Fruit fly (Drosophila melanogaster) whole organism, embryonic: ENCODE measurements around the gene ssh.

ENCODE experiments used
- Atf3 ChIP-seq: fragments of 200-800 bp; sonication (Bioruptor generic); optimal IDR thresholded peaks from 3 replicates; lab custom pipeline; 2016; ENCODE audit warnings: missing biosample characterization, missing genetic modification characterization
- Blimp-1 ChIP-seq: fragments of 200-800 bp; sonication (Bioruptor generic); optimal IDR thresholded peaks from 3 replicates; lab custom pipeline; 2018; ENCODE audit warnings: missing biosample characterization, missing genetic modification characterization, mild to moderate bottlenecking, moderate library complexity, missing genetic modification reagents
- BtbVII ChIP-seq: fragments of 200-800 bp; sonication (Bioruptor generic); optimal IDR thresholded peaks from 3 replicates; lab custom pipeline; 2017; ENCODE audit warnings: missing biosample characterization, mild to moderate bottlenecking, missing genetic modification characterization
- C15 ChIP-seq: fragments of 200-800 bp; sonication (Bioruptor generic); IDR thresholded peaks from 3 replicates; pipeline ENCODE4 v1.3.6; 2022; ENCODE audit warnings: missing biosample characterization, missing genetic modification characterization
- CG11093 ChIP-seq: fragments of 200-800 bp; sonication (Bioruptor generic); IDR thresholded peaks from 3 replicates; pipeline ENCODE4 v1.3.6; 2022; ENCODE audit warnings: missing biosample characterization, missing genetic modification characterization
- CG11398 ChIP-seq: fragments of 200-800 bp; sonication (Bioruptor generic); optimal IDR thresholded peaks from 2 replicates; lab custom pipeline; 2016; ENCODE audit warnings: missing biosample characterization, missing genetic modification characterization
- CG12155 ChIP-seq: fragments of 200-800 bp; sonication (Bioruptor generic); optimal IDR thresholded peaks from 3 replicates; lab custom pipeline; 2016; ENCODE audit warnings: missing biosample characterization, missing genetic modification characterization
- CG12659 ChIP-seq: fragments of 200-800 bp; sonication (Bioruptor generic); optimal IDR thresholded peaks from 3 replicates; lab custom pipeline; 2017; ENCODE audit warnings: mild to moderate bottlenecking, missing biosample characterization, missing genetic modification reagents, missing genetic modification characterization
- CG14860 ChIP-seq: fragments of 200-800 bp; sonication (Bioruptor generic); IDR thresholded peaks from 3 replicates; pipeline ENCODE4 v1.3.6; 2022; ENCODE audit warnings: missing biosample characterization, missing genetic modification characterization; ENCODE audit not compliant: partially characterized antibody
- CG15073 ChIP-seq: fragments of 200-800 bp; sonication (Bioruptor generic); optimal IDR thresholded peaks from 2 replicates; lab custom pipeline; 2016; ENCODE audit warnings: missing biosample characterization, missing genetic modification characterization
- CG2678 ChIP-seq: fragments of 200-800 bp; sonication (Bioruptor generic); optimal IDR thresholded peaks from 3 replicates; lab custom pipeline; 2019; ENCODE audit warnings: missing biosample characterization, mild to moderate bottlenecking, missing genetic modification characterization, moderate library complexity
- CG34376 ChIP-seq: fragments of 200-800 bp; sonication (Bioruptor generic); optimal IDR thresholded peaks from 2 replicates; lab custom pipeline; 2018; ENCODE audit warnings: missing biosample characterization, mild to moderate bottlenecking, missing genetic modification characterization
- CG3838 ChIP-seq: fragments of 200-800 bp; sonication (Bioruptor generic); optimal IDR thresholded peaks from 3 replicates; lab custom pipeline; 2016; ENCODE audit warnings: missing biosample characterization, missing genetic modification characterization
- CG7556 ChIP-seq: fragments of 200-800 bp; sonication (Bioruptor generic); optimal IDR thresholded peaks from 2 replicates; lab custom pipeline; 2017; ENCODE audit warnings: missing biosample characterization, mild to moderate bottlenecking, missing genetic modification characterization
- CG9609 ChIP-seq: fragments of 200-800 bp; sonication (Bioruptor generic); optimal IDR thresholded peaks from 3 replicates; lab custom pipeline; 2016; ENCODE audit warnings: missing biosample characterization, missing genetic modification characterization
- Chrac-16 ChIP-seq: fragments of 200-800 bp; sonication (Bioruptor generic); optimal IDR thresholded peaks from 3 replicates; lab custom pipeline; 2016; ENCODE audit warnings: missing biosample characterization, missing genetic modification characterization
- ERR ChIP-seq: fragments of 200-800 bp; sonication (Bioruptor generic); optimal IDR thresholded peaks from 2 replicates; lab custom pipeline; 2016; ENCODE audit warnings: missing biosample characterization, missing genetic modification characterization
- Ets65A ChIP-seq: fragments of 200-800 bp; sonication (Bioruptor generic); peaks from one replicate; lab custom pipeline; 2016; ENCODE audit warnings: missing biosample characterization, missing genetic modification characterization
- Hr3 ChIP-seq: fragments of 200-800 bp; sonication (Bioruptor generic); optimal IDR thresholded peaks from 3 replicates; lab custom pipeline; 2016; ENCODE audit warnings: missing biosample characterization, missing genetic modification characterization
- Max ChIP-seq: fragments of 200-800 bp; sonication (Bioruptor generic); optimal IDR thresholded peaks from 2 replicates; lab custom pipeline; 2016; ENCODE audit warnings: missing biosample characterization, mild to moderate bottlenecking, missing genetic modification characterization
- Med ChIP-seq: fragments of 200-800 bp; sonication (Bioruptor generic); peaks from one replicate; lab custom pipeline; 2016; ENCODE audit warnings: missing biosample characterization, missing genetic modification characterization, mild to moderate bottlenecking, inconsistent platforms, moderate library complexity
- Oaz ChIP-seq: fragments of 200-800 bp; sonication (Bioruptor generic); IDR thresholded peaks from 2 replicates; pipeline ENCODE4 v1.3.6; 2022; ENCODE audit warnings: missing biosample characterization, missing genetic modification characterization
- Oli ChIP-seq: fragments of 200-800 bp; sonication (Bioruptor generic); optimal IDR thresholded peaks from 2 replicates; lab custom pipeline; 2018; ENCODE audit warnings: missing biosample characterization, mild to moderate bottlenecking, missing genetic modification characterization, moderate library complexity
- Rfx ChIP-seq: fragments of 200-800 bp; sonication (Bioruptor generic); IDR thresholded peaks from 2 replicates; pipeline ENCODE4 v1.3.6; 2022; ENCODE audit warnings: missing biosample characterization, missing genetic modification characterization
- Sox100B ChIP-seq: fragments of 200-800 bp; sonication (Bioruptor generic); optimal IDR thresholded peaks from 3 replicates; lab custom pipeline; 2018; ENCODE audit warnings: missing biosample characterization, mild to moderate bottlenecking, missing genetic modification characterization
- Spps ChIP-seq: fragments of 200-800 bp; sonication (Bioruptor generic); optimal IDR thresholded peaks from 2 replicates; lab custom pipeline; 2018; ENCODE audit warnings: missing biosample characterization, mild to moderate bottlenecking, missing genetic modification characterization
- Vsx1 ChIP-seq: fragments of 200-800 bp; sonication (Bioruptor generic); optimal IDR thresholded peaks from 2 replicates; lab custom pipeline; 2017; ENCODE audit warnings: missing biosample characterization, mild to moderate bottlenecking, missing genetic modification characterization, missing genetic modification reagents
- ac ChIP-seq: fragments of 200-800 bp; sonication (Bioruptor generic); optimal IDR thresholded peaks from 3 replicates; lab custom pipeline; 2017; ENCODE audit warnings: missing biosample characterization, mild to moderate bottlenecking, missing genetic modification characterization
- az2 ChIP-seq: fragments of 200-800 bp; sonication (Bioruptor generic); optimal IDR thresholded peaks from 3 replicates; lab custom pipeline; 2016; ENCODE audit warnings: missing biosample characterization, missing genetic modification characterization
- bcd ChIP-seq: fragments of 200-800 bp; sonication (Bioruptor generic); optimal IDR thresholded peaks from 2 replicates; lab custom pipeline; 2017; ENCODE audit warnings: missing biosample characterization, mild to moderate bottlenecking, missing genetic modification characterization
- cato ChIP-seq: fragments of 200-800 bp; sonication (Bioruptor generic); optimal IDR thresholded peaks from 2 replicates; lab custom pipeline; 2016; ENCODE audit warnings: missing biosample characterization, missing genetic modification characterization, borderline replicate concordance
- caup ChIP-seq: fragments of 200-800 bp; sonication (Bioruptor generic); optimal IDR thresholded peaks from 3 replicates; lab custom pipeline; 2017; ENCODE audit warnings: missing biosample characterization, mild to moderate bottlenecking, missing genetic modification characterization, moderate library complexity; ENCODE audit not compliant: severe bottlenecking
- danr ChIP-seq: fragments of 200-800 bp; sonication (Bioruptor generic); IDR thresholded peaks from 2 replicates; pipeline ENCODE4 v1.3.6; 2022; ENCODE audit warnings: missing biosample characterization, missing genetic modification characterization
- dysf ChIP-seq: fragments of 200-800 bp; sonication (Bioruptor generic); IDR thresholded peaks from 3 replicates; pipeline ENCODE4 v1.3.6; 2022; ENCODE audit warnings: missing biosample characterization, missing genetic modification characterization
- fu2 ChIP-seq: fragments of 200-800 bp; sonication (Bioruptor generic); optimal IDR thresholded peaks from 2 replicates; lab custom pipeline; 2016; ENCODE audit warnings: missing biosample characterization, missing genetic modification characterization
- gem ChIP-seq: fragments of 200-800 bp; sonication (Bioruptor generic); optimal IDR thresholded peaks from 2 replicates; lab custom pipeline; 2019; ENCODE audit warnings: missing biosample characterization, mild to moderate bottlenecking, missing genetic modification characterization, moderate library complexity
- jigr1 ChIP-seq: fragments of 200-800 bp; sonication (Bioruptor generic); IDR thresholded peaks from 3 replicates; pipeline ENCODE4 v1.3.6; 2022; ENCODE audit warnings: missing biosample characterization, missing genetic modification characterization
- lov ChIP-seq, 2 experiments: fragments of 200-800 bp in 1 of 2; fragments of >200 bp in 1 of 2; sonication (Bioruptor generic) in 1 of 2; IDR thresholded peaks in 1 of 2; optimal IDR thresholded peaks in 1 of 2; 2 replicates in 1 of 2; 3 replicates in 1 of 2; pipeline versions ENCODE4 v1.3.6 to Lab custom; 2017 to 2022; ENCODE audit warnings: missing biosample characterization in 1 of 2, missing genetic modification characterization in 1 of 2
- mam ChIP-seq: fragments of 200-800 bp; sonication (Bioruptor generic); optimal IDR thresholded peaks from 3 replicates; lab custom pipeline; 2016; ENCODE audit warnings: missing biosample characterization, missing genetic modification characterization
- onecut ChIP-seq: fragments of 200-800 bp; sonication (Bioruptor generic); IDR thresholded peaks from 2 replicates; pipeline ENCODE4 v1.3.6; 2022; ENCODE audit warnings: missing biosample characterization, missing genetic modification characterization
- phol ChIP-seq: fragments of 200-800 bp; sonication (Bioruptor generic); optimal IDR thresholded peaks from 3 replicates; lab custom pipeline; 2018; ENCODE audit warnings: missing biosample characterization, mild to moderate bottlenecking, missing genetic modification characterization, moderate library complexity
- pnt ChIP-seq: fragments of 200-800 bp; sonication (Bioruptor generic); optimal IDR thresholded peaks from 3 replicates; lab custom pipeline; 2016; ENCODE audit warnings: missing biosample characterization, missing genetic modification characterization
- run ChIP-seq: fragments of 200-800 bp; sonication (Bioruptor generic); optimal IDR thresholded peaks from 3 replicates; lab custom pipeline; 2018; ENCODE audit warnings: missing biosample characterization, mild to moderate bottlenecking, missing genetic modification characterization
- salm ChIP-seq: fragments of 200-800 bp; sonication (Bioruptor generic); optimal IDR thresholded peaks from 2 replicates; lab custom pipeline; 2018; ENCODE audit warnings: missing biosample characterization, mild to moderate bottlenecking, missing genetic modification characterization
- sima ChIP-seq: fragments of 200-800 bp; sonication (Bioruptor generic); optimal IDR thresholded peaks from 2 replicates; lab custom pipeline; 2016; ENCODE audit warnings: missing biosample characterization, missing genetic modification characterization
- tna ChIP-seq: fragments of 200-800 bp; sonication (Bioruptor generic); IDR thresholded peaks from 2 replicates; pipeline ENCODE4 v1.3.6; 2022; ENCODE audit warnings: missing biosample characterization, missing genetic modification characterization; ENCODE audit not compliant: partially characterized antibody
- twi ChIP-seq: fragments of 200-800 bp; optimal IDR thresholded peaks from 2 replicates; lab custom pipeline; 2019; ENCODE audit warnings: missing biosample characterization, mild to moderate bottlenecking, missing genetic modification characterization, moderate library complexity
- vnd ChIP-seq: fragments of 200-800 bp; sonication (Bioruptor generic); IDR thresholded peaks from 3 replicates; pipeline ENCODE4 v1.3.6; 2022; ENCODE audit warnings: missing biosample characterization, missing genetic modification characterization; ENCODE audit not compliant: partially characterized antibody
- vvl ChIP-seq: fragments of 200-800 bp; sonication (Bioruptor generic); IDR thresholded peaks from 2 replicates; pipeline ENCODE4 v1.3.6; 2022; ENCODE audit warnings: missing biosample characterization, missing genetic modification characterization
- wdn ChIP-seq: fragments of 200-800 bp; sonication (Bioruptor generic); IDR thresholded peaks from 2 replicates; pipeline ENCODE4 v1.3.6; 2022; ENCODE audit warnings: missing biosample characterization, missing genetic modification characterization

ssh gene

DNA sequence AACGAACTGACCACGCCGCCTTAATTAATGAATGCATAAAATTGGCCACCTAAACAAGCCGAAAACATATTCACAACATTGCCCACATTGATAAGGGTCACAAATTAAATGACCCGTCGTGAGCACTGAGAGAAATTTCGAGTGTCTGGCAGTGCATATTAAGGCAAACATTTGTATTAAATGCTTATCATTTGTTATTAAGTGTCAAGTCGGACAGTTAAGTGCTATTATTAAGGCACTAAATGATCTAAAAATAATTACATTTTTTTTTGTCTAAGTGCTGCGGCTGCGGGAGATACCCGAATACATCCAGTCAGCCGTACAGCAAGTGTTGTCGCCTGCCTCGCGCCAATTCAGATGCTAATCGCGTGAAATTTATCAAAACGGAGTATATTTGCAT, 17.7 kb upstream of the ssh start (continued):
- TF ChIP-seq lov (optimal IDR thresholded peaks at IDR 0.05; lab: Kevin White, UChicago): no peak
- TF ChIP-seq lov (GFP tag; IDR thresholded peaks at IDR 0.05; lab: Robert Waterston, UW): 0 out of 3 replicates have a peak, but pooled peaks have one; percentile 42
- no peak for TF ChIP-seq ac (GFP tag; lab: Kevin White, UChicago)
- peak; percentile 52 for TF ChIP-seq Hr3 (GFP tag; lab: Kevin White, UChicago)
- TF ChIP-seq az2: peak; percentile 66
- TF ChIP-seq Max (GFP tag; lab: Kevin White, UChicago): no peak
- peak; percentile 37 for TF ChIP-seq Atf3 (GFP tag; lab: Kevin White, UChicago)
- peak; percentile 77 for TF ChIP-seq CG2678 (tag; lab: Kevin White, UChicago)
- peak; percentile 15 for TF ChIP-seq sima
- TF ChIP-seq twi: no peak
- TF ChIP-seq wdn (GFP tag; lab: Robert Waterston, UW): peak; percentile 23; the same call in 1 of the 2 replicates
- no peak for TF ChIP-seq CG15073 (GFP tag; lab: Kevin White, UChicago)
- TF ChIP-seq phol: peak; percentile 67
- TF ChIP-seq Vsx1 (GFP tag; lab: Kevin White, UChicago): peak; percentile 64
- no peak for TF ChIP-seq Spps (tag; lab: Kevin White, UChicago)
- TF ChIP-seq danr (GFP tag; lab: Robert Waterston, UW): peak; percentile 27; the same call in 1 of the 2 replicates
- TF ChIP-seq CG14860 (GFP tag; lab: Robert Waterston, UW): no peak
- TF ChIP-seq gem (tag; lab: Kevin White, UChicago): peak; percentile 81
- peak; percentile 76 for TF ChIP-seq dysf (GFP tag; lab: Robert Waterston, UW)
- TF ChIP-seq CG3838 (GFP tag; lab: Kevin White, UChicago): no peak
- peak; percentile 48 for TF ChIP-seq CG12155 (GFP tag; lab: Kevin White, UChicago)
- peak; percentile 26 for TF ChIP-seq Chrac-16 (GFP tag; lab: Kevin White, UChicago)
- no peak for TF ChIP-seq CG11398 (GFP tag; lab: Kevin White, UChicago)
- peak; percentile 53; the same call in 1 of the 3 replicates for TF ChIP-seq jigr1 (GFP tag; lab: Robert Waterston, UW)
- TF ChIP-seq CG9609 (GFP tag; lab: Kevin White, UChicago): peak; percentile 15
- peak; percentile 82; the same call in 1 of the 2 replicates for TF ChIP-seq Rfx
- TF ChIP-seq Oli (tag; lab: Kevin White, UChicago): peak; percentile 76
- peak; percentile 47 for TF ChIP-seq salm (tag; lab: Kevin White, UChicago)
- TF ChIP-seq pnt (GFP tag; lab: Kevin White, UChicago): peak; percentile 48
- peak; percentile 40 for TF ChIP-seq Blimp-1 (GFP tag; lab: Kevin White, UChicago)
- peak; percentile 32 for TF ChIP-seq fu2 (GFP tag; lab: Kevin White, UChicago)
- TF ChIP-seq tna (GFP tag; lab: Robert Waterston, UW): no peak
- peak; percentile 24 for TF ChIP-seq cato (GFP tag; lab: Kevin White, UChicago)
- TF ChIP-seq run (tag; lab: Kevin White, UChicago): peak; percentile 49
- peak; percentile 55 for TF ChIP-seq caup
- TF ChIP-seq vvl (GFP tag; lab: Robert Waterston, UW): peak; percentile 87; the same call in 1 of the 2 replicates
- peak; percentile 97 for TF ChIP-seq Med (GFP tag; lab: Kevin White, UChicago)
- peak; percentile 91 for TF ChIP-seq Ets65A
- no peak for TF ChIP-seq ERR (GFP tag; lab: Kevin White, UChicago)
- peak; percentile 70 for TF ChIP-seq bcd (GFP tag; lab: Kevin White, UChicago)
- peak; percentile 72 for TF ChIP-seq mam (GFP tag; lab: Kevin White, UChicago)
- TF ChIP-seq Sox100B (GFP tag; lab: Kevin White, UChicago): peak; percentile 40
- 0 out of 3 replicates have a peak, but pooled peaks have one; percentile 35 for TF ChIP-seq C15 (GFP tag; lab: Robert Waterston, UW)
- no peak for TF ChIP-seq CG34376
- no peak for TF ChIP-seq Oaz (GFP tag; lab: Robert Waterston, UW)
- TF ChIP-seq CG11093: peak; percentile 54; the same call in 1 of the 3 replicates
- TF ChIP-seq vnd (GFP tag; lab: Robert Waterston, UW): no peak
- TF ChIP-seq CG7556: no peak
- no peak for TF ChIP-seq onecut
- no peak for TF ChIP-seq BtbVII (GFP tag; lab: Kevin White, UChicago)
- peak; percentile 43 for TF ChIP-seq CG12659 (GFP tag; lab: Kevin White, UChicago)
